Worm (Caenorhabditis elegans) whole organism, L2 larva: ENCODE results near the gene tbc-6.

Source experiments
- ama-1 ChIP-seq: fragments of 150-350 bp; optimal IDR thresholded peaks from 2 replicates; lab custom pipeline; 2018; ENCODE audit warnings: inconsistent platforms
- lsy-2 ChIP-seq, 2 experiments: fragments of 150-350 bp in 1 of 2; sonication (generic microtip) in 1 of 2; optimal IDR thresholded peaks; 2 replicates each; lab custom pipeline; 2014 to 2017; ENCODE audit warnings: missing biosample characterization in 2 of 2, missing genetic modification characterization in 2 of 2
- nhr-12 ChIP-seq: fragments of 150-350 bp; optimal IDR thresholded peaks from 2 replicates; lab custom pipeline; 2014; ENCODE audit warnings: missing biosample characterization, missing genetic modification characterization
- unc-39 ChIP-seq: fragments of 150-350 bp; optimal IDR thresholded peaks from 2 replicates; lab custom pipeline; 2014; ENCODE audit warnings: missing biosample characterization, missing genetic modification characterization
- unc-55 ChIP-seq: fragments of 150-350 bp; sonication (generic microtip); optimal IDR thresholded peaks from 3 replicates; lab custom pipeline; 2014; ENCODE audit warnings: missing biosample characterization, missing genetic modification reagents, missing genetic modification characterization
- ztf-4 ChIP-seq: fragments of 150-350 bp; optimal IDR thresholded peaks from 2 replicates; lab custom pipeline; 2014; ENCODE audit warnings: missing biosample characterization, missing genetic modification characterization

- TF ChIP-seq unc-39 (no peak), ztf-4 (tag; lab: Kevin White, UChicago) (no peak), nhr-12 (tag; lab: Kevin White, UChicago) (no peak), lsy-2 (tag; optimal IDR thresholded peaks at IDR 0.05; lab: Kevin White, UChicago) (no peak), unc-55 (no peak), ama-1 (lab: Kevin White, UChicago) (no peak)
Observed at ce11 chrII:6889580-6889922, 41.6 kb downstream of the tbc-6 start.
